Worm (Caenorhabditis elegans) whole organism, L4/young adult: ENCODE results near the gene C27C12.4.

Source experiments
- W03F9.2 ChIP-seq: fragments of 150-350 bp; optimal IDR thresholded peaks from 2 replicates; lab custom pipeline; 2014; ENCODE audit warnings: missing biosample characterization, missing genetic modification characterization
- dao-5 ChIP-seq: sonication (generic microtip); optimal IDR thresholded peaks from 2 replicates; lab custom pipeline; 2016; ENCODE audit warnings: missing genotype, missing genetic modification characterization, moderate library complexity, missing compliant biosample characterization
- him-1 ChIP-seq: sonication (generic microtip); optimal IDR thresholded peaks from 2 replicates; lab custom pipeline; 2016; ENCODE audit warnings: missing genotype, missing genetic modification reagents, missing genetic modification characterization, missing compliant biosample characterization

ce11 chrX:14905161-14905560 is 51.3 kb downstream of the C27C12.4 start, which contains the start of gene hex-5:
- TF ChIP-seq him-1 (tag; lab: Kevin White, UChicago) (no peak), dao-5 (tag; lab: Kevin White, UChicago) (no peak), W03F9.2 (no peak)
